Worm (Caenorhabditis elegans) whole organism, young adult: ENCODE measurements around the gene pks-1.

Experiments used
- B0035.1 ChIP-seq: sonication (generic microtip); optimal IDR thresholded peaks from 2 replicates; lab custom pipeline; 2016; ENCODE audit warnings: missing genetic modification characterization, mild to moderate bottlenecking, missing compliant biosample characterization, missing genotype, missing genetic modification reagents
- Y79H2A.3 ChIP-seq: fragments of 200-800 bp; sonication (Bioruptor generic); conservative IDR thresholded peaks from 2 replicates; pipeline ENCODE4 v1.3.6; 2022; ENCODE audit warnings: missing genetic modification reagents, missing genetic modification characterization, missing compliant biosample characterization
- cebp-1 ChIP-seq, 2 experiments: fragments of 200-800 bp in 1 of 2; sonication (Bioruptor generic) in 1 of 2; sonication (generic microtip) in 1 of 2; IDR thresholded peaks in 1 of 2; optimal IDR thresholded peaks in 1 of 2; 2 replicates each; pipeline versions ENCODE4 v1.3.6 to Lab custom; 2017 to 2022; ENCODE audit warnings: missing compliant biosample characterization in 2 of 2, missing genetic modification characterization in 2 of 2, mild to moderate bottlenecking in 1 of 2, missing genetic modification reagents in 1 of 2, moderate library complexity in 1 of 2
- efl-1 ChIP-seq: fragments of 150-350 bp; optimal IDR thresholded peaks from 2 replicates; lab custom pipeline; 2014; ENCODE audit warnings: missing biosample characterization, missing genetic modification reagents, missing genetic modification characterization
- nfya-1 ChIP-seq: sonication (generic microtip); optimal IDR thresholded peaks from 2 replicates; lab custom pipeline; 2017; ENCODE audit warnings: antibody characterized with exemption, missing compliant biosample characterization, missing genetic modification characterization, borderline replicate concordance; ENCODE audit not compliant: insufficient read depth
- nfya-2 ChIP-seq: fragments of 200-800 bp; sonication (Bioruptor generic); IDR thresholded peaks from 2 replicates; pipeline ENCODE4 v1.3.6; 2022; ENCODE audit warnings: missing genetic modification reagents, missing genetic modification characterization, missing compliant biosample characterization
- nfyb-1 ChIP-seq: fragments of 200-800 bp; sonication (Bioruptor generic); IDR thresholded peaks from 2 replicates; pipeline ENCODE4 v1.3.6; 2022; ENCODE audit warnings: missing genetic modification reagents, missing genetic modification characterization, missing compliant biosample characterization
- pha-4 ChIP-seq: fragments of 150-350 bp; sonication (generic microtip); optimal IDR thresholded peaks from 2 replicates; lab custom pipeline; 2014; ENCODE audit warnings: missing biosample characterization, missing genetic modification reagents, missing genetic modification characterization
- snpc-4 ChIP-seq, 5 experiments: fragments of 150-350 bp in 1 of 5; sonication (generic microtip) in 4 of 5; optimal IDR thresholded peaks; 2 replicates each; lab custom pipeline; 2014 to 2018; ENCODE audit warnings: missing genetic modification characterization in 5 of 5, missing biosample characterization in 3 of 5, antibody characterized with exemption in 2 of 5, mild to moderate bottlenecking in 2 of 5, missing compliant biosample characterization in 2 of 5, missing genotype in 2 of 5, moderate library complexity in 2 of 5, missing genetic modification reagents in 1 of 5
- unc-62 ChIP-seq: fragments of 150-350 bp; optimal IDR thresholded peaks from 2 replicates; lab custom pipeline; 2014; ENCODE audit warnings: missing biosample characterization, missing genetic modification reagents, missing genetic modification characterization
- ztf-22 ChIP-seq: fragments of 200-800 bp; sonication (Bioruptor generic); optimal IDR thresholded peaks from 2 replicates; lab custom pipeline; 2018; ENCODE audit warnings: mild to moderate bottlenecking, missing genetic modification characterization, moderate library complexity, missing compliant biosample characterization
- ztf-3 ChIP-seq: fragments of 200-800 bp; sonication (Bioruptor generic); optimal IDR thresholded peaks from 2 replicates; lab custom pipeline; 2018; ENCODE audit warnings: mild to moderate bottlenecking, missing genetic modification characterization, missing compliant biosample characterization

ce11 chrX:5374742-5375141 is 38.9 kb upstream of the pks-1 start, which contains the start of gene sek-4:
- TF ChIP-seq efl-1 (GFP tag; lab: Kevin White, UChicago) = no peak
- TF ChIP-seq nfyb-1 (GFP tag; lab: Robert Waterston, UW) = no peak
- no peak for TF ChIP-seq pha-4 (tag; lab: Kevin White, UChicago)
- no peak for TF ChIP-seq unc-62 (GFP tag; lab: Kevin White, UChicago)
- no peak for TF ChIP-seq cebp-1 (GFP tag; IDR thresholded peaks at IDR 0.05; lab: Robert Waterston, UW)
- TF ChIP-seq cebp-1 (tag; optimal IDR thresholded peaks at IDR 0.05; lab: Kevin White, UChicago) = no peak
- TF ChIP-seq Y79H2A.3 (GFP tag; lab: Robert Waterston, UW) = no peak
- TF ChIP-seq ztf-3 = no peak
- TF ChIP-seq ztf-22 = no peak
- TF ChIP-seq B0035.1 (tag; lab: Kevin White, UChicago) = no peak
- no peak for TF ChIP-seq nfya-1
- no peak for TF ChIP-seq snpc-4 (GFP tag; optimal IDR thresholded peaks at IDR 0.05; lab: Kevin White, UChicago)
- TF ChIP-seq snpc-4 (tag; optimal IDR thresholded peaks at IDR 0.05; lab: Kevin White, UChicago) = no peak
- no peak for TF ChIP-seq nfya-2 (GFP tag; lab: Robert Waterston, UW)
